Fruit fly (Drosophila melanogaster) whole organism, embryonic: ENCODE data around the gene Art4.

Source experiments
- ATbp ChIP-seq: fragments of 200-800 bp; sonication (Bioruptor generic); optimal IDR thresholded peaks from 2 replicates; lab custom pipeline; 2017; ENCODE audit warnings: missing biosample characterization, mild to moderate bottlenecking, missing genetic modification characterization, missing genetic modification reagents
- CG10543 ChIP-seq: fragments of 200-800 bp; sonication (Bioruptor generic); optimal IDR thresholded peaks from 3 replicates; lab custom pipeline; 2017; ENCODE audit warnings: missing biosample characterization, mild to moderate bottlenecking, missing genetic modification characterization, moderate library complexity
- CG10565 ChIP-seq: fragments of 200-800 bp; sonication (Bioruptor generic); optimal IDR thresholded peaks from 3 replicates; lab custom pipeline; 2016; ENCODE audit warnings: missing biosample characterization, mild to moderate bottlenecking, missing genetic modification characterization
- CG11504 ChIP-seq: fragments of 200-800 bp; sonication (Bioruptor generic); optimal IDR thresholded peaks from 3 replicates; lab custom pipeline; 2019; ENCODE audit warnings: missing biosample characterization, mild to moderate bottlenecking, missing genetic modification characterization, moderate library complexity
- CG12219 ChIP-seq: fragments of 200-800 bp; sonication (Bioruptor generic); optimal IDR thresholded peaks from 3 replicates; lab custom pipeline; 2018; ENCODE audit warnings: missing biosample characterization, mild to moderate bottlenecking, missing genetic modification characterization
- CG13296 ChIP-seq: fragments of 200-800 bp; sonication (Bioruptor generic); optimal IDR thresholded peaks from 3 replicates; lab custom pipeline; 2018; ENCODE audit warnings: missing biosample characterization, mild to moderate bottlenecking, missing genetic modification characterization
- CG15073 ChIP-seq: fragments of 200-800 bp; sonication (Bioruptor generic); optimal IDR thresholded peaks from 2 replicates; lab custom pipeline; 2016; ENCODE audit warnings: missing biosample characterization, missing genetic modification characterization
- CG15269 ChIP-seq: fragments of 200-800 bp; sonication (Bioruptor generic); optimal IDR thresholded peaks from 2 replicates; lab custom pipeline; 2018; ENCODE audit warnings: missing biosample characterization, mild to moderate bottlenecking, missing genetic modification characterization, moderate library complexity
- CG16813 ChIP-seq: fragments of 200-800 bp; sonication (Bioruptor generic); IDR thresholded peaks from 3 replicates; pipeline ENCODE4 v1.3.6; 2022; ENCODE audit warnings: missing biosample characterization, missing genetic modification characterization; ENCODE audit not compliant: partially characterized antibody
- CG17385 ChIP-seq: fragments of 200-800 bp; sonication (Bioruptor generic); optimal IDR thresholded peaks from 3 replicates; lab custom pipeline; 2018; ENCODE audit warnings: missing biosample characterization, mild to moderate bottlenecking, missing genetic modification characterization
- CG17829 ChIP-seq: fragments of 200-800 bp; optimal IDR thresholded peaks from 2 replicates; lab custom pipeline; 2019; ENCODE audit warnings: missing biosample characterization, mild to moderate bottlenecking, missing genetic modification characterization, moderate library complexity
- CG18619 ChIP-seq: fragments of 200-800 bp; sonication (Bioruptor generic); optimal IDR thresholded peaks from 3 replicates; lab custom pipeline; 2017; ENCODE audit warnings: missing biosample characterization, mild to moderate bottlenecking, missing genetic modification characterization
- CG31388 ChIP-seq: fragments of 200-800 bp; sonication (Bioruptor generic); optimal IDR thresholded peaks from 2 replicates; lab custom pipeline; 2016; ENCODE audit warnings: missing biosample characterization, missing genetic modification characterization
- CG34422 ChIP-seq: fragments of 200-800 bp; sonication (Bioruptor generic); IDR thresholded peaks from 3 replicates; pipeline ENCODE4 v1.3.6; 2022; ENCODE audit warnings: missing biosample characterization, missing genetic modification characterization
- CG3726 ChIP-seq: fragments of 200-800 bp; sonication (Bioruptor generic); IDR thresholded peaks from 3 replicates; pipeline ENCODE4, ENCODE4 v1.3.6; 2022; ENCODE audit warnings: missing biosample characterization, missing genetic modification characterization
- CG6689 ChIP-seq: fragments of 200-800 bp; sonication (Bioruptor generic); IDR thresholded peaks from 2 replicates; pipeline ENCODE4 v1.3.6; 2022; ENCODE audit warnings: missing biosample characterization, missing genetic modification characterization
- CG6765 ChIP-seq: fragments of 200-800 bp; sonication (Bioruptor generic); optimal IDR thresholded peaks from 3 replicates; lab custom pipeline; 2017; ENCODE audit warnings: missing biosample characterization, mild to moderate bottlenecking, missing genetic modification characterization
- CG7556 ChIP-seq: fragments of 200-800 bp; sonication (Bioruptor generic); optimal IDR thresholded peaks from 2 replicates; lab custom pipeline; 2017; ENCODE audit warnings: missing biosample characterization, mild to moderate bottlenecking, missing genetic modification characterization
- CG8281 ChIP-seq: fragments of 200-800 bp; sonication (Bioruptor generic); optimal IDR thresholded peaks from 2 replicates; lab custom pipeline; 2018; ENCODE audit warnings: missing biosample characterization, mild to moderate bottlenecking, missing genetic modification characterization, moderate library complexity
- CG8290 ChIP-seq, 3 experiments: fragments of 200-800 bp; sonication (Bioruptor generic); optimal IDR thresholded peaks; 2 replicates each; lab custom pipeline; 2016 to 2019; ENCODE audit warnings: missing biosample characterization in 3 of 3, missing genetic modification characterization in 3 of 3, mild to moderate bottlenecking in 2 of 3, moderate library complexity in 1 of 3
- CG9932 ChIP-seq: fragments of 200-800 bp; sonication (Bioruptor generic); IDR thresholded peaks from 2 replicates; pipeline ENCODE4 v1.3.6; 2022; ENCODE audit warnings: missing biosample characterization, missing genetic modification characterization
- Gug ChIP-seq: fragments of 200-800 bp; sonication (Bioruptor generic); IDR thresholded peaks from 4 replicates; pipeline ENCODE4 v1.3.6; 2022; ENCODE audit warnings: missing biosample characterization, missing genetic modification characterization
- HLHmδ ChIP-seq: fragments of 200-800 bp; sonication (Bioruptor generic); optimal IDR thresholded peaks from 2 replicates; lab custom pipeline; 2018; ENCODE audit warnings: missing biosample characterization, mild to moderate bottlenecking, missing genetic modification characterization, moderate library complexity
- Hmr ChIP-seq: fragments of 200-800 bp; sonication (Bioruptor generic); optimal IDR thresholded peaks from 3 replicates; lab custom pipeline; 2017; ENCODE audit warnings: mild to moderate bottlenecking, missing biosample characterization, missing genetic modification reagents, missing genetic modification characterization
- Hr3 ChIP-seq: fragments of 200-800 bp; sonication (Bioruptor generic); optimal IDR thresholded peaks from 3 replicates; lab custom pipeline; 2016; ENCODE audit warnings: missing biosample characterization, missing genetic modification characterization
- Hr51 ChIP-seq, 2 experiments: fragments of 200-800 bp; sonication (Bioruptor generic); optimal IDR thresholded peaks; 2 replicates in 1 of 2; 3 replicates in 1 of 2; lab custom pipeline; 2016 to 2018; ENCODE audit warnings: missing biosample characterization in 2 of 2, missing genetic modification characterization in 2 of 2, mild to moderate bottlenecking in 1 of 2, moderate library complexity in 1 of 2
- MESR4 ChIP-seq: fragments of 200-800 bp; sonication (Bioruptor generic); optimal IDR thresholded peaks from 2 replicates; lab custom pipeline; 2018; ENCODE audit warnings: missing biosample characterization, mild to moderate bottlenecking, missing genetic modification characterization, moderate library complexity
- Meics ChIP-seq: fragments of 200-800 bp; sonication (Bioruptor generic); optimal IDR thresholded peaks from 2 replicates; lab custom pipeline; 2017; ENCODE audit warnings: missing biosample characterization, mild to moderate bottlenecking, missing genetic modification characterization
- Rfx ChIP-seq: fragments of 200-800 bp; sonication (Bioruptor generic); IDR thresholded peaks from 2 replicates; pipeline ENCODE4 v1.3.6; 2022; ENCODE audit warnings: missing biosample characterization, missing genetic modification characterization
- az2 ChIP-seq: fragments of 200-800 bp; sonication (Bioruptor generic); optimal IDR thresholded peaks from 3 replicates; lab custom pipeline; 2016; ENCODE audit warnings: missing biosample characterization, missing genetic modification characterization
- cg ChIP-seq: fragments of 200-800 bp; sonication (Bioruptor generic); optimal IDR thresholded peaks from 3 replicates; lab custom pipeline; 2019; ENCODE audit warnings: missing biosample characterization, mild to moderate bottlenecking, missing genetic modification characterization, moderate library complexity
- dmrt99B ChIP-seq: fragments of 200-800 bp; sonication (Bioruptor generic); optimal IDR thresholded peaks from 2 replicates; lab custom pipeline; 2018; ENCODE audit warnings: missing biosample characterization, mild to moderate bottlenecking, missing genetic modification characterization, moderate library complexity
- ham ChIP-seq: fragments of 200-800 bp; sonication (Bioruptor generic); IDR thresholded peaks from 2 replicates; pipeline ENCODE4 v1.3.6; 2022; ENCODE audit warnings: missing biosample characterization, missing genetic modification characterization
- hb ChIP-seq: fragments of 200-800 bp; sonication (Bioruptor generic); IDR thresholded peaks from 3 replicates; pipeline ENCODE4 v1.3.6; 2022; ENCODE audit warnings: missing biosample characterization, missing genetic modification characterization; ENCODE audit not compliant: partially characterized antibody
- nmo ChIP-seq: fragments of 200-800 bp; sonication (Bioruptor generic); optimal IDR thresholded peaks from 2 replicates; lab custom pipeline; 2018; ENCODE audit warnings: missing biosample characterization, mild to moderate bottlenecking, missing genetic modification characterization, moderate library complexity
- row ChIP-seq: fragments of 200-800 bp; sonication (Bioruptor generic); IDR thresholded peaks from 3 replicates; pipeline ENCODE4 v1.3.6; 2022; ENCODE audit warnings: missing biosample characterization, missing genetic modification characterization
- slbo ChIP-seq: fragments of 200-800 bp; sonication (Bioruptor generic); IDR thresholded peaks from 2 replicates; pipeline ENCODE4 v1.3.6; 2022; ENCODE audit warnings: missing biosample characterization, missing genetic modification characterization
- sob ChIP-seq: fragments of 200-800 bp; sonication (Bioruptor generic); IDR thresholded peaks from 2 replicates; pipeline ENCODE4 v1.3.6; 2022; ENCODE audit warnings: missing biosample characterization, missing genetic modification characterization
- stc ChIP-seq: fragments of 200-800 bp; sonication (Bioruptor generic); IDR thresholded peaks from 2 replicates; pipeline ENCODE4 v1.3.6; 2022; ENCODE audit warnings: missing biosample characterization, missing genetic modification characterization
- tin ChIP-seq: fragments of 200-800 bp; sonication (Bioruptor generic); optimal IDR thresholded peaks from 3 replicates; lab custom pipeline; 2016; ENCODE audit warnings: missing biosample characterization, missing genetic modification characterization
- unpg ChIP-seq: fragments of 200-800 bp; sonication (Bioruptor generic); optimal IDR thresholded peaks from 3 replicates; lab custom pipeline; 2018; ENCODE audit warnings: missing biosample characterization, mild to moderate bottlenecking, missing genetic modification characterization, moderate library complexity

The Art4 gene

DNA sequence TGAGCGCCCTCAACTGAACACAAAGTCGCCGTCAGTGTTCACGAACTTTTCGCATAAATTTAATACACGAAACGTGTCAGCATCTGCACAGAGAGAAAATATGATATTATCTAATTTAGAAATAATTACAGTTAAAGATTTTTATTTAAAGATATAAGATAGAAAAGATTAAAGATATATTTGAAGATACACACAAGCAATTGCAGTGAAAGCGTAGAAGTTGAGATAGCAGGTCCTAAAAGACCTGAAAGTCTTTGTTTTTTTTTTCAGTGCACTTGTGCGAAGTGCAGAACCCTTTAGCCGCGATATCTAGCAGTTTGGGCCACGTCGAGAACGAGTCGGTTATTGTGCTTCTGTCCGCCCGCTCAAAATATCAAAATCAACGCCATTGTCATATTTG, 8.4 kb downstream of the Art4 start (continued):
- TF ChIP-seq Hmr (peak; percentile 31), unpg (GFP tag; lab: Kevin White, UChicago) (peak; percentile 33), CG10543 (GFP tag; lab: Kevin White, UChicago) (no peak), CG12219 (GFP tag; lab: Kevin White, UChicago) (no peak), CG8290 (GFP tag; optimal IDR thresholded peaks at IDR 0.05; lab: Kevin White, UChicago) (no peak), CG8290 (tag; optimal IDR thresholded peaks at IDR 0.05; lab: Kevin White, UChicago) (no peak), CG34422 (GFP tag; lab: Robert Waterston, UW) (no peak), CG15073 (GFP tag; lab: Kevin White, UChicago) (no peak), az2 (GFP tag; lab: Kevin White, UChicago) (peak; percentile 11), dmrt99B (tag; lab: Kevin White, UChicago) (peak; percentile 51), ham (no peak), stc (GFP tag; lab: Robert Waterston, UW) (no peak; the same call in 1 of the 2 replicates), Meics (GFP tag; lab: Kevin White, UChicago) (peak; percentile 46), sob (GFP tag; lab: Robert Waterston, UW) (0 out of 2 replicates have a peak, but pooled peaks have one; percentile 36), hb (no peak), slbo (GFP tag; lab: Robert Waterston, UW) (0 out of 2 replicates have a peak, but pooled peaks have one; percentile 6), CG11504 (peak; percentile 51), CG6765 (GFP tag; lab: Kevin White, UChicago) (peak; percentile 28), Rfx (GFP tag; lab: Robert Waterston, UW) (peak; percentile 35; the same call in 1 of the 2 replicates), CG13296 (no peak), CG9932 (GFP tag; lab: Robert Waterston, UW) (0 out of 2 replicates have a peak, but pooled peaks have one; percentile 24), Hr3 (GFP tag; lab: Kevin White, UChicago) (peak; percentile 5), CG7556 (GFP tag; lab: Kevin White, UChicago) (peak; percentile 29), CG15269 (tag; lab: Kevin White, UChicago) (peak; percentile 46), cg (GFP tag; lab: Kevin White, UChicago) (no peak), ATbp (peak; percentile 7), row (GFP tag; lab: Robert Waterston, UW) (peak; percentile 54), CG18619 (GFP tag; lab: Kevin White, UChicago) (peak; percentile 21), CG31388 (GFP tag; lab: Kevin White, UChicago) (no peak), CG17385 (peak; percentile 13), CG17829 (tag; lab: Kevin White, UChicago) (no peak), CG6689 (GFP tag; lab: Robert Waterston, UW) (0 out of 2 replicates have a peak, but pooled peaks have one; percentile 37), HLHmδ (GFP tag; lab: Kevin White, UChicago) (no peak), tin (GFP tag; lab: Kevin White, UChicago) (peak; percentile 4), Hr51 (GFP tag; optimal IDR thresholded peaks at IDR 0.05; lab: Kevin White, UChicago) (peak in 1 of 2 experiments; percentile 55), MESR4 (GFP tag; lab: Kevin White, UChicago) (no peak), Gug (no peak; the same call in 3 of the 4 replicates), CG3726 (GFP tag; lab: Robert Waterston, UW) (no peak), nmo (GFP tag; lab: Kevin White, UChicago) (peak; percentile 10), CG16813 (no peak), CG8281 (tag; lab: Kevin White, UChicago) (no peak), CG10565 (no peak)
